Worm (Caenorhabditis elegans): ENCODE results near the gene mspn-1.
A peak's percentile ranks its signal among the peaks of the same experiment; 100 is the strongest.

The mspn-1 gene

ce11 chrIV:10144487-10144886, 33.3 kb upstream of the mspn-1 start:
- TF ChIP-seq bed-3 (GFP tag; optimal IDR thresholded peaks at IDR 0.05) = no peak
- no peak for TF ChIP-seq flh-1 (GFP tag; optimal IDR thresholded peaks at IDR 0.05)
- TF ChIP-seq zip-8 (tag; optimal IDR thresholded peaks at IDR 0.05) = no peak
- TF ChIP-seq unc-62 (GFP tag; optimal IDR thresholded peaks at IDR 0.05) = no peak
- TF ChIP-seq cnd-1 (tag; optimal IDR thresholded peaks at IDR 0.05) = no peak
- TF ChIP-seq unc-120 (tag; optimal IDR thresholded peaks at IDR 0.05; ENCODE audit: poor library complexity, severe bottlenecking) = no peak
- no peak for TF ChIP-seq ceh-43 (GFP tag; optimal IDR thresholded peaks at IDR 0.05)
- no peak for TF ChIP-seq nhr-28 (tag; optimal IDR thresholded peaks at IDR 0.05)
- no peak for TF ChIP-seq unc-39 (tag; optimal IDR thresholded peaks at IDR 0.05)
- no peak for TF ChIP-seq hlh-1 (tag; optimal IDR thresholded peaks at IDR 0.05)
- TF ChIP-seq lin-32 (GFP tag; optimal IDR thresholded peaks at IDR 0.05) = no peak

ce11 chrIV:10144909-10145308, 32.9 kb upstream of the mspn-1 start:
- no peak for TF ChIP-seq bed-3 (GFP tag; optimal IDR thresholded peaks at IDR 0.05)
- TF ChIP-seq pha-4 (tag; optimal IDR thresholded peaks at IDR 0.05) = no peak
- no peak for TF ChIP-seq M03D4.4 (tag; optimal IDR thresholded peaks at IDR 0.05)
- no peak for TF ChIP-seq ceh-43 (GFP tag; optimal IDR thresholded peaks at IDR 0.05)
- TF ChIP-seq ceh-39 (tag; optimal IDR thresholded peaks at IDR 0.05) = no peak
- no peak for TF ChIP-seq lin-13 (tag; optimal IDR thresholded peaks at IDR 0.05)
- TF ChIP-seq ztf-11 (tag; optimal IDR thresholded peaks at IDR 0.05) = no peak
- no peak for TF ChIP-seq unc-120 (tag; optimal IDR thresholded peaks at IDR 0.05; ENCODE audit: poor library complexity, severe bottlenecking)
- no peak for TF ChIP-seq snpc-4 (tag; optimal IDR thresholded peaks at IDR 0.05)
- TF ChIP-seq mab-5 (tag; optimal IDR thresholded peaks at IDR 0.05) = no peak
- no peak for TF ChIP-seq hlh-1 (tag; optimal IDR thresholded peaks at IDR 0.05)
- TF ChIP-seq lin-32 (GFP tag; optimal IDR thresholded peaks at IDR 0.05) = no peak
- no peak for TF ChIP-seq lsy-2 (tag; optimal IDR thresholded peaks at IDR 0.05)
- TF ChIP-seq elt-1 (tag; optimal IDR thresholded peaks at IDR 0.05; ENCODE audit: borderline replicate concordance, insufficient read depth) = no peak
- TF ChIP-seq flh-1 (GFP tag; optimal IDR thresholded peaks at IDR 0.05) = no peak
- no peak for TF ChIP-seq nhr-28 (tag; optimal IDR thresholded peaks at IDR 0.05)
- no peak for TF ChIP-seq cnd-1 (tag; optimal IDR thresholded peaks at IDR 0.05)

- no peak for TF ChIP-seq unc-62 (GFP tag; optimal IDR thresholded peaks at IDR 0.05)
- no peak for TF ChIP-seq pha-4 (tag; optimal IDR thresholded peaks at IDR 0.05)
Observed at ce11 chrIV:10146885-10147284, 30.9 kb upstream of the mspn-1 start, which contains the start of gene T14G10.8. TSS of gene T14G10.8 (minus strand) at chrIV:10146985.

ce11 chrIV:10148938-10149337, 28.8 kb upstream of the mspn-1 start, which contains the start of gene pigs-1:
TSS of gene pigs-1 (minus strand) at chrIV:10149038.
- TF ChIP-seq snpc-4 (tag; optimal IDR thresholded peaks at IDR 0.05) = no peak
- no peak for TF ChIP-seq ces-1 (GFP tag; optimal IDR thresholded peaks at IDR 0.05)
- no peak for TF ChIP-seq unc-120 (tag; optimal IDR thresholded peaks at IDR 0.05; ENCODE audit: poor library complexity, severe bottlenecking)
- no peak for TF ChIP-seq M03D4.4 (tag; optimal IDR thresholded peaks at IDR 0.05)
- TF ChIP-seq mls-2 (tag; optimal IDR thresholded peaks at IDR 0.05) = no peak
- TF ChIP-seq blmp-1 (tag; optimal IDR thresholded peaks at IDR 0.05) = no peak
- TF ChIP-seq nhr-76 (tag; optimal IDR thresholded peaks at IDR 0.05) = no peak

- TF ChIP-seq sptf-1 (tag; optimal IDR thresholded peaks at IDR 0.05) = peak; percentile 27
- no peak for TF ChIP-seq ztf-11 (tag; optimal IDR thresholded peaks at IDR 0.05)
- peak; percentile 83 for TF ChIP-seq ces-1 (GFP tag; optimal IDR thresholded peaks at IDR 0.05)
- no peak for TF ChIP-seq zip-8 (tag; optimal IDR thresholded peaks at IDR 0.05)
- TF ChIP-seq mls-2 (tag; optimal IDR thresholded peaks at IDR 0.05) = no peak
Observed at ce11 chrIV:10150552-10151004, 27.2 kb upstream of the mspn-1 start, which contains the start of gene tsp-12. TSS of gene tsp-12 (minus strand) at chrIV:10150602.

- no peak for TF ChIP-seq tbx-8 (GFP tag; optimal IDR thresholded peaks at IDR 0.05)
- no peak for TF ChIP-seq M03D4.4 (tag; optimal IDR thresholded peaks at IDR 0.05)
- TF ChIP-seq hlh-1 (tag; optimal IDR thresholded peaks at IDR 0.05) = no peak
- no peak for TF ChIP-seq elt-3 (tag; optimal IDR thresholded peaks at IDR 0.05)
- TF ChIP-seq flh-1 (GFP tag; optimal IDR thresholded peaks at IDR 0.05) = no peak
- TF ChIP-seq zip-8 (tag; optimal IDR thresholded peaks at IDR 0.05) = no peak
- TF ChIP-seq lsy-2 (tag; optimal IDR thresholded peaks at IDR 0.05) = peak; percentile 92
- TF ChIP-seq nhr-2 (tag; optimal IDR thresholded peaks at IDR 0.05) = peak; percentile 28
- peak; percentile 92 for TF ChIP-seq ces-1 (GFP tag; optimal IDR thresholded peaks at IDR 0.05)
- no peak for TF ChIP-seq mep-1 (tag; optimal IDR thresholded peaks at IDR 0.05)
- no peak for TF ChIP-seq unc-39 (tag; optimal IDR thresholded peaks at IDR 0.05)
- TF ChIP-seq lin-13 (tag; optimal IDR thresholded peaks at IDR 0.05) = no peak
- TF ChIP-seq nhr-28 (tag; optimal IDR thresholded peaks at IDR 0.05) = no peak
- no peak for TF ChIP-seq drap-1 (GFP tag; optimal IDR thresholded peaks at IDR 0.05)
Observed at ce11 chrIV:10151439-10151997, 26.2 kb upstream of the mspn-1 start, which contains the start of gene copg-1. TSS of gene copg-1 (plus strand) at chrIV:10151947.

All from whole organism, mixed stage, embryonic.